Worm (Caenorhabditis elegans): ENCODE data around the gene fli-1.
A peak's percentile ranks its signal among the peaks of the same experiment; 100 is the strongest.

fli-1 gene

ce11 chrIII:8643639-8644038, 39.9 kb downstream of the fli-1 start, which contains the start of gene twk-7:
Gene twk-7 (minus strand): TSS chrIII:8643739.
- TF ChIP-seq ces-1 (GFP tag; optimal IDR thresholded peaks at IDR 0.05) (no peak), bed-3 (GFP tag; optimal IDR thresholded peaks at IDR 0.05) (no peak), ceh-43 (GFP tag; optimal IDR thresholded peaks at IDR 0.05) (no peak), nhr-28 (tag; optimal IDR thresholded peaks at IDR 0.05) (no peak), sptf-1 (tag; optimal IDR thresholded peaks at IDR 0.05) (no peak), cnd-1 (tag; optimal IDR thresholded peaks at IDR 0.05) (no peak), elt-3 (tag; optimal IDR thresholded peaks at IDR 0.05) (no peak), sem-2 (GFP tag; optimal IDR thresholded peaks at IDR 0.05) (no peak), mep-1 (tag; optimal IDR thresholded peaks at IDR 0.05) (no peak), unc-62 (GFP tag; optimal IDR thresholded peaks at IDR 0.05) (no peak), flh-1 (GFP tag; optimal IDR thresholded peaks at IDR 0.05) (no peak), ztf-11 (tag; optimal IDR thresholded peaks at IDR 0.05) (no peak), mab-5 (tag; optimal IDR thresholded peaks at IDR 0.05) (no peak), ham-2 (GFP tag; optimal IDR thresholded peaks at IDR 0.05) (no peak), nhr-237 (tag; optimal IDR thresholded peaks at IDR 0.05) (no peak), M03D4.4 (tag; optimal IDR thresholded peaks at IDR 0.05) (no peak), mls-2 (tag; optimal IDR thresholded peaks at IDR 0.05) (no peak), nhr-12 (tag; optimal IDR thresholded peaks at IDR 0.05) (no peak), pha-4 (tag; optimal IDR thresholded peaks at IDR 0.05) (no peak), tbx-8 (GFP tag; optimal IDR thresholded peaks at IDR 0.05) (no peak)

ce11 chrIII:8639188-8639795, 44.2 kb downstream of the fli-1 start, which contains the start of gene fip-1:
Gene fip-1 (plus strand): TSS chrIII:8639745.
- TF ChIP-seq elt-1 (tag; optimal IDR thresholded peaks at IDR 0.05; ENCODE audit: borderline replicate concordance, insufficient read depth) = no peak
- no peak for TF ChIP-seq mab-5 (tag; optimal IDR thresholded peaks at IDR 0.05)
- TF ChIP-seq nhr-28 (tag; optimal IDR thresholded peaks at IDR 0.05) = no peak
- TF ChIP-seq ham-2 (GFP tag; optimal IDR thresholded peaks at IDR 0.05) = no peak
- TF ChIP-seq elt-3 (tag; optimal IDR thresholded peaks at IDR 0.05) = no peak
- no peak for TF ChIP-seq pha-4 (tag; optimal IDR thresholded peaks at IDR 0.05)
- no peak for TF ChIP-seq nhr-2 (tag; optimal IDR thresholded peaks at IDR 0.05)
- no peak for TF ChIP-seq hlh-1 (tag; optimal IDR thresholded peaks at IDR 0.05)
- no peak for TF ChIP-seq ces-1 (GFP tag; optimal IDR thresholded peaks at IDR 0.05)
- no peak for TF ChIP-seq tbx-8 (GFP tag; optimal IDR thresholded peaks at IDR 0.05)
- TF ChIP-seq unc-62 (GFP tag; optimal IDR thresholded peaks at IDR 0.05) = no peak
- TF ChIP-seq lin-32 (GFP tag; optimal IDR thresholded peaks at IDR 0.05) = no peak
- TF ChIP-seq flh-1 (GFP tag; optimal IDR thresholded peaks at IDR 0.05) = no peak
- no peak for TF ChIP-seq zip-8 (tag; optimal IDR thresholded peaks at IDR 0.05)
- TF ChIP-seq unc-39 (tag; optimal IDR thresholded peaks at IDR 0.05) = no peak
- no peak for TF ChIP-seq unc-120 (tag; optimal IDR thresholded peaks at IDR 0.05; ENCODE audit: poor library complexity, severe bottlenecking)

- TF ChIP-seq M03D4.4 (tag; optimal IDR thresholded peaks at IDR 0.05) (no peak), drap-1 (GFP tag; optimal IDR thresholded peaks at IDR 0.05) (no peak), lin-32 (GFP tag; optimal IDR thresholded peaks at IDR 0.05) (no peak), hlh-1 (tag; optimal IDR thresholded peaks at IDR 0.05) (peak; percentile 63)
Observed at ce11 chrIII:8636803-8637202, 46.7 kb downstream of the fli-1 start.

- peak; percentile 65 for TF ChIP-seq lsy-2 (tag; optimal IDR thresholded peaks at IDR 0.05)
- no peak for TF ChIP-seq unc-39 (tag; optimal IDR thresholded peaks at IDR 0.05)
- peak; percentile 3 for TF ChIP-seq nhr-237 (tag; optimal IDR thresholded peaks at IDR 0.05)
- peak; percentile 3 for TF ChIP-seq nhr-2 (tag; optimal IDR thresholded peaks at IDR 0.05)
- TF ChIP-seq mep-1 (tag; optimal IDR thresholded peaks at IDR 0.05) = peak; percentile 57
- TF ChIP-seq snpc-4 (tag; optimal IDR thresholded peaks at IDR 0.05) = no peak
- peak; percentile 82 for TF ChIP-seq ces-1 (GFP tag; optimal IDR thresholded peaks at IDR 0.05)
Observed at ce11 chrIII:8630833-8631232, 52.7 kb downstream of the fli-1 start, which contains the start of gene dnj-10. Gene dnj-10 (plus strand): TSS chrIII:8631165.

ce11 chrIII:8628405-8628982, 55.0 kb downstream of the fli-1 start, which contains the start of the genes polk-1 and gpr-1:
Gene polk-1 (minus strand): TSS chrIII:8628590.
Gene gpr-1 (plus strand): TSS chrIII:8628932.
- TF ChIP-seq nhr-12 (tag; optimal IDR thresholded peaks at IDR 0.05) (no peak), mep-1 (tag; optimal IDR thresholded peaks at IDR 0.05) (peak; percentile 23), ces-1 (GFP tag; optimal IDR thresholded peaks at IDR 0.05) (peak; percentile 16), lsy-2 (tag; optimal IDR thresholded peaks at IDR 0.05) (peak; percentile 34)
